Worm (Caenorhabditis elegans): ENCODE data around the gene C17C3.11.

Gene C17C3.11

ce11 chrII:5537524-5537923 is at the start of gene C17C3.11:
Gene C17C3.11 (plus strand): TSS chrII:5537824.
- TF ChIP-seq hmg-4 (GFP tag; optimal IDR thresholded peaks at IDR 0.05) = no peak
- TF ChIP-seq B0310.2 (tag; optimal IDR thresholded peaks at IDR 0.05) = no peak
- TF ChIP-seq pes-1 (GFP tag; IDR thresholded peaks at IDR 0.05) = no peak
- no peak for TF ChIP-seq tbx-11 (GFP tag; IDR thresholded peaks at IDR 0.05)
- no peak for TF ChIP-seq tra-4 (tag; optimal IDR thresholded peaks at IDR 0.05)

- no peak for TF ChIP-seq F13C5.2 (tag; optimal IDR thresholded peaks at IDR 0.05)
- TF ChIP-seq ets-7 (tag; optimal IDR thresholded peaks at IDR 0.05) = no peak
- no peak for TF ChIP-seq B0310.2 (tag; optimal IDR thresholded peaks at IDR 0.05)
Measured at ce11 chrII:5487844-5488243, 49.8 kb upstream of the C17C3.11 start, which contains the start of gene nep-5. Gene nep-5 (plus strand): TSS chrII:5488144.

ce11 chrII:5494405-5494804 is 43.2 kb upstream of the C17C3.11 start, which contains the start of gene F12A10.6:
Gene F12A10.6 (minus strand): TSS chrII:5494505.
- TF ChIP-seq ceh-13 (GFP tag; optimal IDR thresholded peaks at IDR 0.05) (no peak), tbx-11 (GFP tag; IDR thresholded peaks at IDR 0.05) (no peak), hnd-1 (tag; optimal IDR thresholded peaks at IDR 0.05) (no peak), tbx-37 (GFP tag; conservative IDR thresholded peaks at IDR 0.05) (no peak), ceh-36 (tag; optimal IDR thresholded peaks at IDR 0.05) (no peak), aly-1 (tag; optimal IDR thresholded peaks at IDR 0.05) (no peak), pes-1 (GFP tag; IDR thresholded peaks at IDR 0.05) (no peak), ama-1 (optimal IDR thresholded peaks at IDR 0.05) (no peak), sea-1 (GFP tag; conservative IDR thresholded peaks at IDR 0.05) (no peak), F13C5.2 (tag; optimal IDR thresholded peaks at IDR 0.05) (no peak), ets-7 (tag; optimal IDR thresholded peaks at IDR 0.05) (no peak), flt-1 (GFP tag; IDR thresholded peaks at IDR 0.05) (no peak), hmbx-1 (tag; optimal IDR thresholded peaks at IDR 0.05) (no peak), hmg-4 (GFP tag; optimal IDR thresholded peaks at IDR 0.05) (no peak), tra-4 (tag; optimal IDR thresholded peaks at IDR 0.05) (no peak), B0310.2 (tag; optimal IDR thresholded peaks at IDR 0.05) (no peak), scrt-1 (GFP tag; IDR thresholded peaks at IDR 0.05) (no peak)

DNA sequence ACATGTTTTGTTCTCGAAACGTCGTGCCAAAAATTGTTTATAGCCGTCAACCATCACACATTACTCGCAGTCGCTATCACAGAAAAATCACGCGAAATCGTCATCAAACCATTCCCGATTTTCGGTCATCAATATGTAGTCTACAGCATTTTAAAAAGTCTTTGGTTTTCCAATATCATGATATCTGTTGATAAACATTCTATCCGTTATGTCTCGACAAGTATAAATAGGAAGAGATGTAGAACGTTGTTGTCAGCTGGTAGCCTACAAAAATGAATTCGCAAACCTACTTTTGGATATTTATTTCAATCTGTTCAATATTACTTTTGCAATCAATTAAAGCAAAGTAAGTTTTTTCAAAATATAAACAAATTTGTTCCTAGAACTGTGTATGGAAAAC is 41.2 kb upstream of the C17C3.11 start, which contains the start of gene F12A10.1:
TSS of gene F12A10.1 (plus strand) at position 166 of the 400 bp plus-strand sequence.
- no peak for TF ChIP-seq aly-1 (tag; optimal IDR thresholded peaks at IDR 0.05)

- TF ChIP-seq pes-1 (GFP tag; IDR thresholded peaks at IDR 0.05) = no peak
- TF ChIP-seq B0310.2 (tag; optimal IDR thresholded peaks at IDR 0.05) = no peak
- TF ChIP-seq aly-1 (tag; optimal IDR thresholded peaks at IDR 0.05) = no peak
- no peak for TF ChIP-seq scrt-1 (GFP tag; IDR thresholded peaks at IDR 0.05)
- no peak for TF ChIP-seq tra-4 (tag; optimal IDR thresholded peaks at IDR 0.05)
Measured at ce11 chrII:5497541-5497940, 40.1 kb upstream of the C17C3.11 start.

DNA sequence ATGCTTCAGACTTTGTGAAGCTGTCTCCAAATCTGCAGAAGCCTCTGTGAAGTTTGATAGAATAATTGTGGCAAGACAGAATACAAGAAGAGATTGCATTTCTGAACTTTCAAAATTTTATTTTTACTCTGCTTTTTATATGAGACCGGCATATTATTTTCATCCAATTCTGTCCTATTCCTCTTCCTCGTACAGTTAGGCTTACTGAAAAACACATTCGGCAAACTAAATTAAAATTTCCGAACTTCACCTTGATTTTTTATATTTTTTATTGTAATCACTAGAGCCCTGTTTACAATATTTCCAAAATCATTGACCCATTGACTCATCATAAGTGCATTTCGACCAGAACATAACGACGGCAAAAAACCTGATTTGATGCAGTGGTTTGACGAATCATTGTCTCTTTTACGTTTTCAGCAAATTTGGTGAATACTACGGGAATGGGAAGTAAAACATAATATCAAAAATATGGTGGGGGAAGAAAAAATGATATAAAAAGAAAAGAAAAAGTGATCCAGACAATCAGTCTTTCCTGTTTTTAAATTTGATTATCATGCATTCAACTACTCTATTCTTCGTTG is 39.4 kb upstream of the C17C3.11 start, which contains the start of the genes suex-1 and F12A10.9:
TSS of gene suex-1 (minus strand) at position 101 of the 584 bp plus-strand sequence.
TSS of gene F12A10.9 (plus strand) at position 534 of the 584 bp plus-strand sequence.
- TF ChIP-seq F13C5.2 (tag; optimal IDR thresholded peaks at IDR 0.05) (no peak), hmg-4 (GFP tag; optimal IDR thresholded peaks at IDR 0.05) (no peak), scrt-1 (GFP tag; IDR thresholded peaks at IDR 0.05) (no peak), aly-1 (tag; optimal IDR thresholded peaks at IDR 0.05) (no peak), sea-1 (GFP tag; conservative IDR thresholded peaks at IDR 0.05) (no peak), ama-1 (optimal IDR thresholded peaks at IDR 0.05) (no peak), ceh-36 (tag; optimal IDR thresholded peaks at IDR 0.05) (no peak), ceh-13 (GFP tag; optimal IDR thresholded peaks at IDR 0.05) (no peak), tra-4 (tag; optimal IDR thresholded peaks at IDR 0.05) (no peak), tbx-11 (GFP tag; IDR thresholded peaks at IDR 0.05) (no peak), hnd-1 (tag; optimal IDR thresholded peaks at IDR 0.05) (no peak)

ce11 chrII:5500470-5500869 is 37.2 kb upstream of the C17C3.11 start, which contains the start of gene fzy-1:
Gene fzy-1 (plus strand): TSS chrII:5500770.
- TF ChIP-seq F13C5.2 (tag; optimal IDR thresholded peaks at IDR 0.05) (no peak), flt-1 (GFP tag; IDR thresholded peaks at IDR 0.05) (no peak), tbx-37 (GFP tag; conservative IDR thresholded peaks at IDR 0.05) (no peak), scrt-1 (GFP tag; IDR thresholded peaks at IDR 0.05) (no peak), ama-1 (optimal IDR thresholded peaks at IDR 0.05) (no peak), tra-4 (tag; optimal IDR thresholded peaks at IDR 0.05) (no peak), pes-1 (GFP tag; IDR thresholded peaks at IDR 0.05) (no peak), B0310.2 (tag; optimal IDR thresholded peaks at IDR 0.05) (no peak), hmg-4 (GFP tag; optimal IDR thresholded peaks at IDR 0.05) (no peak)

ce11 chrII:5500986-5501657 is 36.5 kb upstream of the C17C3.11 start, which contains the start of gene F12A10.8:
Gene F12A10.8 (minus strand): TSS chrII:5501064.
- TF ChIP-seq aly-1 (tag; optimal IDR thresholded peaks at IDR 0.05) (no peak), flt-1 (GFP tag; IDR thresholded peaks at IDR 0.05) (no peak), ets-7 (tag; optimal IDR thresholded peaks at IDR 0.05) (no peak), pes-1 (GFP tag; IDR thresholded peaks at IDR 0.05) (no peak), ceh-13 (GFP tag; optimal IDR thresholded peaks at IDR 0.05) (no peak), ama-1 (optimal IDR thresholded peaks at IDR 0.05) (no peak), B0310.2 (tag; optimal IDR thresholded peaks at IDR 0.05) (no peak), ceh-36 (tag; optimal IDR thresholded peaks at IDR 0.05) (no peak), F13C5.2 (tag; optimal IDR thresholded peaks at IDR 0.05) (no peak), scrt-1 (GFP tag; IDR thresholded peaks at IDR 0.05) (no peak), tbx-37 (GFP tag; conservative IDR thresholded peaks at IDR 0.05) (no peak), sea-1 (GFP tag; conservative IDR thresholded peaks at IDR 0.05) (no peak), tbx-11 (GFP tag; IDR thresholded peaks at IDR 0.05) (no peak), hmbx-1 (tag; optimal IDR thresholded peaks at IDR 0.05) (no peak), hnd-1 (tag; optimal IDR thresholded peaks at IDR 0.05) (no peak), tra-4 (tag; optimal IDR thresholded peaks at IDR 0.05) (no peak), hmg-4 (GFP tag; optimal IDR thresholded peaks at IDR 0.05) (no peak)

Measured in whole organism, early embryonic.